Fruit fly (Drosophila melanogaster) whole organism, embryonic: Measurements from ENCODE around the gene CG16985.

Experiments used
- Ada2b ChIP-seq: fragments of 200-800 bp; sonication (Bioruptor generic); IDR thresholded peaks from 2 replicates; pipeline ENCODE4 v1.3.6; 2022; ENCODE audit warnings: missing biosample characterization, missing genetic modification characterization
- Antp ChIP-seq: fragments of 200-800 bp; sonication (Bioruptor generic); optimal IDR thresholded peaks from 3 replicates; lab custom pipeline; 2016; ENCODE audit warnings: missing biosample characterization, missing genetic modification characterization
- CG10979 ChIP-seq: fragments of 200-800 bp; sonication (Bioruptor generic); optimal IDR thresholded peaks from 2 replicates; lab custom pipeline; 2018; ENCODE audit warnings: missing biosample characterization, mild to moderate bottlenecking, missing genetic modification characterization, moderate library complexity
- CG11695 ChIP-seq: fragments of 200-800 bp; sonication (Bioruptor generic); IDR thresholded peaks from 3 replicates; pipeline ENCODE4 v1.3.6; 2022; ENCODE audit warnings: missing biosample characterization, missing genetic modification characterization
- CG12071 ChIP-seq: fragments of 200-800 bp; sonication (Bioruptor generic); optimal IDR thresholded peaks from 3 replicates; lab custom pipeline; 2018; ENCODE audit warnings: missing biosample characterization, mild to moderate bottlenecking, missing genetic modification characterization
- CG13624 ChIP-seq: fragments of 200-800 bp; sonication (Bioruptor generic); optimal IDR thresholded peaks from 2 replicates; lab custom pipeline; 2016; ENCODE audit warnings: missing biosample characterization, missing genetic modification characterization
- CG13775 ChIP-seq: fragments of 200-800 bp; sonication (Bioruptor generic); optimal IDR thresholded peaks from 3 replicates; lab custom pipeline; 2017; ENCODE audit warnings: missing biosample characterization, mild to moderate bottlenecking, missing genetic modification characterization
- CG14710 ChIP-seq: fragments of 200-800 bp; sonication (Bioruptor generic); optimal IDR thresholded peaks from 3 replicates; lab custom pipeline; 2019; ENCODE audit warnings: missing biosample characterization, mild to moderate bottlenecking, missing genetic modification characterization, moderate library complexity
- CG16779 ChIP-seq: fragments of 200-800 bp; sonication (Bioruptor generic); IDR thresholded peaks from 2 replicates; pipeline ENCODE4 v1.3.6; 2022; ENCODE audit warnings: missing biosample characterization, missing genetic modification characterization
- CG17361 ChIP-seq: fragments of 200-800 bp; sonication (Bioruptor generic); IDR thresholded peaks from 3 replicates; pipeline ENCODE4 v1.3.6; 2022; ENCODE audit warnings: missing biosample characterization, missing genetic modification characterization
- CG17568 ChIP-seq: fragments of 200-800 bp; sonication (Bioruptor generic); optimal IDR thresholded peaks from 2 replicates; lab custom pipeline; 2018; ENCODE audit warnings: missing biosample characterization, mild to moderate bottlenecking, missing genetic modification characterization, moderate library complexity
- CG18476 ChIP-seq: fragments of 200-800 bp; sonication (Bioruptor generic); optimal IDR thresholded peaks from 2 replicates; lab custom pipeline; 2016; ENCODE audit warnings: missing biosample characterization, mild to moderate bottlenecking, missing genetic modification characterization
- CG2678 ChIP-seq: fragments of 200-800 bp; sonication (Bioruptor generic); optimal IDR thresholded peaks from 3 replicates; lab custom pipeline; 2019; ENCODE audit warnings: missing biosample characterization, mild to moderate bottlenecking, missing genetic modification characterization, moderate library complexity
- CG2712 ChIP-seq: fragments of 200-800 bp; optimal IDR thresholded peaks from 3 replicates; lab custom pipeline; 2019; ENCODE audit warnings: missing biosample characterization, mild to moderate bottlenecking, missing genetic modification characterization, moderate library complexity
- CG30403 ChIP-seq: fragments of 200-800 bp; sonication (Bioruptor generic); optimal IDR thresholded peaks from 3 replicates; lab custom pipeline; 2016; ENCODE audit warnings: missing biosample characterization, missing genetic modification characterization
- CG31365 ChIP-seq: fragments of 200-800 bp; sonication (Bioruptor generic); optimal IDR thresholded peaks from 2 replicates; lab custom pipeline; 2018; ENCODE audit warnings: missing biosample characterization, mild to moderate bottlenecking, missing genetic modification characterization
- CG31441 ChIP-seq: fragments of 200-800 bp; sonication (Bioruptor generic); IDR thresholded peaks from 2 replicates; pipeline ENCODE4 v1.3.6; 2022; ENCODE audit warnings: missing biosample characterization, missing genetic modification characterization
- CG3995 ChIP-seq: fragments of 200-800 bp; sonication (Bioruptor generic); optimal IDR thresholded peaks from 3 replicates; lab custom pipeline; 2016; ENCODE audit warnings: missing biosample characterization, missing genetic modification characterization
- CG4730 ChIP-seq: fragments of 200-800 bp; sonication (Bioruptor generic); IDR thresholded peaks from 2 replicates; pipeline ENCODE4 v1.3.6; 2022; ENCODE audit warnings: missing biosample characterization, missing genetic modification characterization
- CG6765 ChIP-seq: fragments of 200-800 bp; sonication (Bioruptor generic); optimal IDR thresholded peaks from 3 replicates; lab custom pipeline; 2017; ENCODE audit warnings: missing biosample characterization, mild to moderate bottlenecking, missing genetic modification characterization
- CG7357 ChIP-seq: fragments of 200-800 bp; sonication (Bioruptor generic); IDR thresholded peaks from 3 replicates; pipeline ENCODE4 v1.3.6; 2022; ENCODE audit warnings: missing biosample characterization, missing genetic modification characterization
- CG8478 ChIP-seq: fragments of >200 bp; optimal IDR thresholded peaks from 2 replicates; lab custom pipeline; 2018
- CG8924 ChIP-seq: fragments of 200-800 bp; optimal IDR thresholded peaks from 3 replicates; lab custom pipeline; 2019; ENCODE audit warnings: missing biosample characterization, mild to moderate bottlenecking, missing genetic modification characterization, moderate library complexity
- CG9437 ChIP-seq: fragments of 200-800 bp; sonication (Bioruptor generic); optimal IDR thresholded peaks from 2 replicates; lab custom pipeline; 2018; ENCODE audit warnings: missing biosample characterization, mild to moderate bottlenecking, missing genetic modification characterization
- CHES-1-like ChIP-seq: fragments of 200-800 bp; sonication (Bioruptor generic); optimal IDR thresholded peaks from 2 replicates; lab custom pipeline; 2016; ENCODE audit warnings: missing biosample characterization, missing genetic modification characterization
- D ChIP-seq, 2 experiments: fragments of 200-800 bp in 1 of 2; fragments of >200 bp in 1 of 2; sonication (Bioruptor generic) in 1 of 2; optimal IDR thresholded peaks; 2 replicates in 1 of 2; 3 replicates in 1 of 2; lab custom pipeline; 2017; ENCODE audit warnings: mild to moderate bottlenecking in 1 of 2, missing biosample characterization in 1 of 2, missing genetic modification characterization in 1 of 2, missing genetic modification reagents in 1 of 2
- H15 ChIP-seq: fragments of 200-800 bp; sonication (Bioruptor generic); IDR thresholded peaks from 3 replicates; pipeline ENCODE4 v1.3.6; 2022; ENCODE audit warnings: missing biosample characterization, missing genetic modification characterization
- Hr51 ChIP-seq, 2 experiments: fragments of 200-800 bp; sonication (Bioruptor generic); optimal IDR thresholded peaks; 2 replicates in 1 of 2; 3 replicates in 1 of 2; lab custom pipeline; 2016 to 2018; ENCODE audit warnings: missing biosample characterization in 2 of 2, missing genetic modification characterization in 2 of 2, mild to moderate bottlenecking in 1 of 2, moderate library complexity in 1 of 2
- NC2α ChIP-seq: fragments of 200-800 bp; sonication (Bioruptor generic); optimal IDR thresholded peaks from 2 replicates; lab custom pipeline; 2016; ENCODE audit warnings: missing biosample characterization, missing genetic modification characterization
- Nf-YA ChIP-seq: fragments of 200-800 bp; sonication (Bioruptor generic); IDR thresholded peaks from 2 replicates; pipeline ENCODE4 v1.3.6; 2022; ENCODE audit warnings: missing biosample characterization, missing genetic modification characterization
- Nf-YC ChIP-seq: fragments of 200-800 bp; optimal IDR thresholded peaks from 3 replicates; lab custom pipeline; 2019; ENCODE audit warnings: missing biosample characterization, mild to moderate bottlenecking, missing genetic modification characterization, moderate library complexity
- Pdp1 ChIP-seq, 2 experiments: fragments of 200-800 bp; sonication (Bioruptor generic); optimal IDR thresholded peaks; 3 replicates each; lab custom pipeline; 2016; ENCODE audit warnings: missing biosample characterization in 2 of 2, missing genetic modification characterization in 2 of 2, mild to moderate bottlenecking in 1 of 2, moderate library complexity in 1 of 2
- Sry-β ChIP-seq: fragments of 200-800 bp; sonication (Bioruptor generic); optimal IDR thresholded peaks from 2 replicates; lab custom pipeline; 2018; ENCODE audit warnings: missing biosample characterization, mild to moderate bottlenecking, missing genetic modification characterization, moderate library complexity
- ac ChIP-seq: fragments of 200-800 bp; sonication (Bioruptor generic); optimal IDR thresholded peaks from 3 replicates; lab custom pipeline; 2017; ENCODE audit warnings: missing biosample characterization, mild to moderate bottlenecking, missing genetic modification characterization
- az2 ChIP-seq: fragments of 200-800 bp; sonication (Bioruptor generic); optimal IDR thresholded peaks from 3 replicates; lab custom pipeline; 2016; ENCODE audit warnings: missing biosample characterization, missing genetic modification characterization
- chm ChIP-seq: fragments of 200-800 bp; sonication (Bioruptor generic); IDR thresholded peaks from 2 replicates; pipeline ENCODE4 v1.3.6; 2022; ENCODE audit warnings: missing biosample characterization, missing genetic modification characterization
- chn ChIP-seq: fragments of 200-800 bp; sonication (Bioruptor generic); optimal IDR thresholded peaks from 2 replicates; lab custom pipeline; 2016; ENCODE audit warnings: missing biosample characterization, missing genetic modification characterization
- crc ChIP-seq: fragments of 200-800 bp; sonication (Bioruptor generic); optimal IDR thresholded peaks from 2 replicates; lab custom pipeline; 2016; ENCODE audit warnings: missing biosample characterization, missing genetic modification characterization
- esg ChIP-seq: fragments of 200-800 bp; sonication (Bioruptor generic); conservative IDR thresholded peaks from 2 replicates; pipeline ENCODE4 v1.3.6; 2022; ENCODE audit warnings: missing biosample characterization, missing genetic modification characterization
- gcm ChIP-seq: fragments of 200-800 bp; sonication (Bioruptor generic); optimal IDR thresholded peaks from 2 replicates; lab custom pipeline; 2019; ENCODE audit warnings: missing biosample characterization, mild to moderate bottlenecking, missing genetic modification characterization, moderate library complexity
- gem ChIP-seq: fragments of 200-800 bp; sonication (Bioruptor generic); optimal IDR thresholded peaks from 2 replicates; lab custom pipeline; 2019; ENCODE audit warnings: missing biosample characterization, mild to moderate bottlenecking, missing genetic modification characterization, moderate library complexity
- onecut ChIP-seq: fragments of 200-800 bp; sonication (Bioruptor generic); IDR thresholded peaks from 2 replicates; pipeline ENCODE4 v1.3.6; 2022; ENCODE audit warnings: missing biosample characterization, missing genetic modification characterization
- otp ChIP-seq: fragments of 200-800 bp; sonication (Bioruptor generic); IDR thresholded peaks from 3 replicates; pipeline ENCODE4, ENCODE4 v1.3.6; 2022; ENCODE audit warnings: missing biosample characterization, missing genetic modification characterization
- pho ChIP-seq: fragments of 200-800 bp; sonication (Bioruptor generic); optimal IDR thresholded peaks from 2 replicates; lab custom pipeline; 2016; ENCODE audit warnings: missing biosample characterization, missing genetic modification characterization
- salm ChIP-seq: fragments of 200-800 bp; sonication (Bioruptor generic); optimal IDR thresholded peaks from 2 replicates; lab custom pipeline; 2018; ENCODE audit warnings: missing biosample characterization, mild to moderate bottlenecking, missing genetic modification characterization
- stc ChIP-seq: fragments of 200-800 bp; sonication (Bioruptor generic); IDR thresholded peaks from 2 replicates; pipeline ENCODE4 v1.3.6; 2022; ENCODE audit warnings: missing biosample characterization, missing genetic modification characterization
- tll ChIP-seq, 2 experiments: fragments of 200-800 bp in 1 of 2; fragments of >200 bp in 1 of 2; sonication (Bioruptor generic) in 1 of 2; optimal IDR thresholded peaks; 2 replicates each; lab custom pipeline; 2017 to 2019; ENCODE audit warnings: missing biosample characterization in 2 of 2, missing genetic modification characterization in 2 of 2, mild to moderate bottlenecking in 1 of 2, moderate library complexity in 1 of 2
- tup ChIP-seq: fragments of 200-800 bp; sonication (Bioruptor generic); optimal IDR thresholded peaks from 2 replicates; lab custom pipeline; 2016; ENCODE audit warnings: missing biosample characterization, mild to moderate bottlenecking, missing genetic modification characterization, moderate library complexity
- usp ChIP-seq: fragments of >200 bp; optimal IDR thresholded peaks from 2 replicates; lab custom pipeline; 2017; ENCODE audit warnings: missing biosample characterization, missing genetic modification characterization
- zen ChIP-seq: fragments of 200-800 bp; sonication (Bioruptor generic); optimal IDR thresholded peaks from 3 replicates; lab custom pipeline; 2018; ENCODE audit warnings: missing biosample characterization, mild to moderate bottlenecking, missing genetic modification characterization, moderate library complexity

Gene CG16985

dm6 chr3L:2590764-2591309 lies 8.3 kb upstream of the CG16985 start (continued):
- TF ChIP-seq chm (no peak; the same call in 1 of the 2 replicates), Antp (peak; percentile 5), Nf-YA (GFP tag; lab: Robert Waterston, UW) (no peak), tll (GFP tag; optimal IDR thresholded peaks at IDR 0.05; lab: Kevin White, UChicago) (no peak), NC2α (GFP tag; lab: Kevin White, UChicago) (no peak), CG17568 (GFP tag; lab: Kevin White, UChicago) (no peak), onecut (GFP tag; lab: Robert Waterston, UW) (no peak; the same call in 1 of the 2 replicates), Sry-β (GFP tag; lab: Kevin White, UChicago) (no peak), gcm (GFP tag; lab: Kevin White, UChicago) (no peak), CG31365 (tag; lab: Kevin White, UChicago) (no peak), stc (GFP tag; lab: Robert Waterston, UW) (0 out of 2 replicates have a peak, but pooled peaks have one; percentile 13), CG31441 (GFP tag; lab: Robert Waterston, UW) (peak; percentile 68), CG8924 (tag; lab: Kevin White, UChicago) (peak; percentile 34), CG2678 (peak; percentile 27), Hr51 (GFP tag; optimal IDR thresholded peaks at IDR 0.05; lab: Kevin White, UChicago) (peak in 1 of 2 experiments; percentile 3), CHES-1-like (GFP tag; lab: Kevin White, UChicago) (peak; percentile 13), salm (no peak), Pdp1 (GFP tag; optimal IDR thresholded peaks at IDR 0.05; lab: Kevin White, UChicago) (peak in 1 of 2 experiments; percentile 27), esg (GFP tag; lab: Robert Waterston, UW) (no peak), crc (GFP tag; lab: Kevin White, UChicago) (no peak), Nf-YC (tag; lab: Kevin White, UChicago) (peak; percentile 5), CG18476 (no peak), Ada2b (GFP tag; lab: Robert Waterston, UW) (peak; percentile 8; the same call in 1 of the 2 replicates), CG17361 (GFP tag; lab: Robert Waterston, UW) (peak; percentile 73; the same call in 2 of the 3 replicates), CG16779 (GFP tag; lab: Robert Waterston, UW) (no peak), CG4730 (GFP tag; lab: Robert Waterston, UW) (no peak), H15 (GFP tag; lab: Robert Waterston, UW) (no peak), CG2712 (tag; lab: Kevin White, UChicago) (peak; percentile 40), D (optimal IDR thresholded peaks at IDR 0.05; lab: Kevin White, UChicago) (no peak), D (GFP tag; optimal IDR thresholded peaks at IDR 0.05; lab: Kevin White, UChicago) (peak; percentile 11), CG7357 (0 out of 3 replicates have a peak, but pooled peaks have one; percentile 31), ac (GFP tag; lab: Kevin White, UChicago) (peak; percentile 13), gem (tag; lab: Kevin White, UChicago) (peak; percentile 12), CG8478 (lab: Kevin White, UChicago) (no peak), CG14710 (tag; lab: Kevin White, UChicago) (peak; percentile 1), pho (GFP tag; lab: Kevin White, UChicago) (no peak), az2 (GFP tag; lab: Kevin White, UChicago) (peak; percentile 18), CG3995 (no peak), otp (GFP tag; lab: Robert Waterston, UW) (no peak), CG30403 (peak; percentile 6), CG10979 (tag; lab: Kevin White, UChicago) (peak; percentile 13), CG6765 (GFP tag; lab: Kevin White, UChicago) (peak; percentile 23), CG12071 (GFP tag; lab: Kevin White, UChicago) (no peak), CG11695 (GFP tag; lab: Robert Waterston, UW) (peak; percentile 13; the same call in 2 of the 3 replicates), usp (GFP tag; lab: Kevin White, UChicago) (no peak), CG13624 (no peak), chn (GFP tag; lab: Kevin White, UChicago) (no peak), CG13775 (GFP tag; lab: Kevin White, UChicago) (no peak), tup (no peak), CG9437 (peak; percentile 24), zen (tag; lab: Kevin White, UChicago) (peak; percentile 13)
